Fruit fly (Drosophila melanogaster) whole organism, embryonic: ENCODE results near the gene Tbc1d22.
A peak's percentile ranks its signal among the peaks of the same experiment; 100 is the strongest.

Source experiments
- Aef1 ChIP-seq: fragments of 200-800 bp; sonication (Bioruptor generic); IDR thresholded peaks from 3 replicates; pipeline ENCODE4 v1.3.6; 2022; ENCODE audit warnings: missing biosample characterization, missing genetic modification characterization
- BEAF-32 ChIP-seq: fragments of 200-800 bp; sonication (Bioruptor generic); optimal IDR thresholded peaks from 3 replicates; lab custom pipeline; 2017; ENCODE audit warnings: missing biosample characterization, missing genetic modification characterization, mild to moderate bottlenecking, moderate library complexity, missing genetic modification reagents
- C15 ChIP-seq: fragments of 200-800 bp; sonication (Bioruptor generic); IDR thresholded peaks from 3 replicates; pipeline ENCODE4 v1.3.6; 2022; ENCODE audit warnings: missing biosample characterization, missing genetic modification characterization
- CG10274 ChIP-seq: fragments of 200-800 bp; sonication (Bioruptor generic); optimal IDR thresholded peaks from 3 replicates; lab custom pipeline; 2017; ENCODE audit warnings: missing biosample characterization, mild to moderate bottlenecking, missing genetic modification characterization
- CG10462 ChIP-seq: fragments of 200-800 bp; sonication (Bioruptor generic); optimal IDR thresholded peaks from 2 replicates; lab custom pipeline; 2016; ENCODE audit warnings: missing biosample characterization, missing genetic modification characterization
- CG10543 ChIP-seq: fragments of 200-800 bp; sonication (Bioruptor generic); optimal IDR thresholded peaks from 3 replicates; lab custom pipeline; 2017; ENCODE audit warnings: missing biosample characterization, mild to moderate bottlenecking, missing genetic modification characterization, moderate library complexity
- CG10979 ChIP-seq: fragments of 200-800 bp; sonication (Bioruptor generic); optimal IDR thresholded peaks from 2 replicates; lab custom pipeline; 2018; ENCODE audit warnings: missing biosample characterization, mild to moderate bottlenecking, missing genetic modification characterization, moderate library complexity
- CG13894 ChIP-seq: fragments of 200-800 bp; sonication (Bioruptor generic); optimal IDR thresholded peaks from 3 replicates; lab custom pipeline; 2018; ENCODE audit warnings: missing biosample characterization, mild to moderate bottlenecking, missing genetic modification characterization, moderate library complexity
- CG14860 ChIP-seq: fragments of 200-800 bp; sonication (Bioruptor generic); IDR thresholded peaks from 3 replicates; pipeline ENCODE4 v1.3.6; 2022; ENCODE audit warnings: missing biosample characterization, missing genetic modification characterization; ENCODE audit not compliant: partially characterized antibody
- CG15479 ChIP-seq: fragments of 200-800 bp; sonication (Bioruptor generic); optimal IDR thresholded peaks from 3 replicates; lab custom pipeline; 2019; ENCODE audit warnings: missing biosample characterization, mild to moderate bottlenecking, missing genetic modification characterization, moderate library complexity
- CG1647 ChIP-seq: fragments of 200-800 bp; sonication (Bioruptor generic); optimal IDR thresholded peaks from 3 replicates; lab custom pipeline; 2016; ENCODE audit warnings: missing biosample characterization, missing genetic modification characterization
- CG17829 ChIP-seq: fragments of 200-800 bp; optimal IDR thresholded peaks from 2 replicates; lab custom pipeline; 2019; ENCODE audit warnings: missing biosample characterization, mild to moderate bottlenecking, missing genetic modification characterization, moderate library complexity
- CG18764 ChIP-seq: fragments of 200-800 bp; sonication (Bioruptor generic); optimal IDR thresholded peaks from 3 replicates; lab custom pipeline; 2016; ENCODE audit warnings: missing biosample characterization, missing genetic modification characterization
- CG2120 ChIP-seq: fragments of 200-800 bp; sonication (Bioruptor generic); optimal IDR thresholded peaks from 3 replicates; lab custom pipeline; 2016; ENCODE audit warnings: missing biosample characterization, missing genetic modification characterization
- CG2875 ChIP-seq: fragments of 200-800 bp; sonication (Bioruptor generic); optimal IDR thresholded peaks from 2 replicates; lab custom pipeline; 2017; ENCODE audit warnings: missing biosample characterization, mild to moderate bottlenecking, missing genetic modification characterization, missing genetic modification reagents
- CG30403 ChIP-seq: fragments of 200-800 bp; sonication (Bioruptor generic); optimal IDR thresholded peaks from 3 replicates; lab custom pipeline; 2016; ENCODE audit warnings: missing biosample characterization, missing genetic modification characterization
- CG3847 ChIP-seq: fragments of 200-800 bp; sonication (Bioruptor generic); IDR thresholded peaks from 2 replicates; pipeline ENCODE4 v1.3.6; 2022; ENCODE audit warnings: missing biosample characterization, missing genetic modification characterization
- CG8359 ChIP-seq: fragments of 200-800 bp; sonication (Bioruptor generic); optimal IDR thresholded peaks from 2 replicates; lab custom pipeline; 2017; ENCODE audit warnings: missing biosample characterization, mild to moderate bottlenecking, missing genetic modification characterization, borderline replicate concordance
- CG8924 ChIP-seq: fragments of 200-800 bp; optimal IDR thresholded peaks from 3 replicates; lab custom pipeline; 2019; ENCODE audit warnings: missing biosample characterization, mild to moderate bottlenecking, missing genetic modification characterization, moderate library complexity
- CG9437 ChIP-seq: fragments of 200-800 bp; sonication (Bioruptor generic); optimal IDR thresholded peaks from 2 replicates; lab custom pipeline; 2018; ENCODE audit warnings: missing biosample characterization, mild to moderate bottlenecking, missing genetic modification characterization
- D19B ChIP-seq: fragments of 200-800 bp; sonication (Bioruptor generic); optimal IDR thresholded peaks from 2 replicates; lab custom pipeline; 2017; ENCODE audit warnings: missing biosample characterization, mild to moderate bottlenecking, missing genetic modification characterization
- Dfd ChIP-seq, 2 experiments: fragments of >200 bp; optimal IDR thresholded peaks; 2 replicates each; lab custom pipeline; 2017; ENCODE audit warnings: missing biosample characterization in 2 of 2, missing genetic modification characterization in 2 of 2
- Dip3 ChIP-seq: fragments of 200-800 bp; sonication (Bioruptor generic); optimal IDR thresholded peaks from 3 replicates; lab custom pipeline; 2016; ENCODE audit warnings: missing biosample characterization, missing genetic modification characterization
- Doc3 ChIP-seq: fragments of 200-800 bp; sonication (Bioruptor generic); IDR thresholded peaks from 3 replicates; pipeline ENCODE4 v1.3.6; 2022; ENCODE audit warnings: missing biosample characterization, missing genetic modification characterization; ENCODE audit not compliant: partially characterized antibody
- E2f2 ChIP-seq: fragments of 200-800 bp; sonication (Bioruptor generic); IDR thresholded peaks from 2 replicates; pipeline ENCODE4 v1.3.6; 2022; ENCODE audit warnings: missing biosample characterization, missing genetic modification characterization
- Elba2 ChIP-seq: fragments of 200-800 bp; sonication (Bioruptor generic); optimal IDR thresholded peaks from 3 replicates; lab custom pipeline; 2016; ENCODE audit warnings: missing biosample characterization, missing genetic modification characterization
- Fer1 ChIP-seq: fragments of 200-800 bp; sonication (Bioruptor generic); optimal IDR thresholded peaks from 2 replicates; lab custom pipeline; 2017; ENCODE audit warnings: missing biosample characterization, mild to moderate bottlenecking, missing genetic modification characterization
- MBD-R2 ChIP-seq: fragments of 200-800 bp; sonication (Bioruptor generic); IDR thresholded peaks from 2 replicates; pipeline ENCODE4 v1.3.6; 2022; ENCODE audit warnings: missing biosample characterization, missing genetic modification characterization
- MESR4 ChIP-seq: fragments of 200-800 bp; sonication (Bioruptor generic); optimal IDR thresholded peaks from 2 replicates; lab custom pipeline; 2018; ENCODE audit warnings: missing biosample characterization, mild to moderate bottlenecking, missing genetic modification characterization, moderate library complexity
- Meics ChIP-seq: fragments of 200-800 bp; sonication (Bioruptor generic); optimal IDR thresholded peaks from 2 replicates; lab custom pipeline; 2017; ENCODE audit warnings: missing biosample characterization, mild to moderate bottlenecking, missing genetic modification characterization
- Optix ChIP-seq: fragments of 200-800 bp; sonication (Bioruptor generic); IDR thresholded peaks from 3 replicates; pipeline ENCODE4 v1.3.6; 2022; ENCODE audit warnings: missing biosample characterization, missing genetic modification characterization
- Rfx ChIP-seq: fragments of 200-800 bp; sonication (Bioruptor generic); IDR thresholded peaks from 2 replicates; pipeline ENCODE4 v1.3.6; 2022; ENCODE audit warnings: missing biosample characterization, missing genetic modification characterization
- Side ChIP-seq: fragments of 200-800 bp; sonication (Bioruptor generic); optimal IDR thresholded peaks from 2 replicates; lab custom pipeline; 2016; ENCODE audit warnings: missing biosample characterization, missing genetic modification characterization
- Ssrp ChIP-seq: fragments of 200-800 bp; sonication (Bioruptor generic); optimal IDR thresholded peaks from 2 replicates; lab custom pipeline; 2018; ENCODE audit warnings: missing biosample characterization, mild to moderate bottlenecking, missing genetic modification characterization, moderate library complexity
- Xbp1 ChIP-seq: fragments of 200-800 bp; sonication (Bioruptor generic); optimal IDR thresholded peaks from 3 replicates; lab custom pipeline; 2016; ENCODE audit warnings: missing biosample characterization, mild to moderate bottlenecking, missing genetic modification characterization
- aop ChIP-seq: fragments of 200-800 bp; sonication (Bioruptor generic); IDR thresholded peaks from 2 replicates; pipeline ENCODE4 v1.3.6; 2022; ENCODE audit warnings: missing biosample characterization, missing genetic modification characterization
- chif ChIP-seq, 2 experiments: fragments of 200-800 bp; sonication (Bioruptor generic); optimal IDR thresholded peaks; 3 replicates each; lab custom pipeline; 2016; ENCODE audit warnings: missing biosample characterization in 2 of 2, missing genetic modification characterization in 2 of 2
- crp ChIP-seq, 2 experiments: fragments of 200-800 bp; sonication (Bioruptor generic); optimal IDR thresholded peaks; 2 replicates in 1 of 2; 3 replicates in 1 of 2; lab custom pipeline; 2017; ENCODE audit warnings: missing biosample characterization in 2 of 2, missing genetic modification characterization in 2 of 2, mild to moderate bottlenecking in 1 of 2, moderate library complexity in 1 of 2
- exex ChIP-seq: fragments of 200-800 bp; sonication (Bioruptor generic); optimal IDR thresholded peaks from 4 replicates; lab custom pipeline; 2018; ENCODE audit warnings: missing biosample characterization, mild to moderate bottlenecking, missing genetic modification characterization, moderate library complexity
- kni ChIP-seq: fragments of 200-800 bp; sonication (Bioruptor generic); optimal IDR thresholded peaks from 3 replicates; lab custom pipeline; 2017; ENCODE audit warnings: mild to moderate bottlenecking, missing biosample characterization, missing genetic modification reagents, missing genetic modification characterization
- knrl ChIP-seq: fragments of 200-800 bp; sonication (Bioruptor generic); IDR thresholded peaks from 3 replicates; pipeline ENCODE4 v1.3.6; 2022; ENCODE audit warnings: missing biosample characterization, missing genetic modification characterization; ENCODE audit not compliant: partially characterized antibody
- lola ChIP-seq, 3 experiments: fragments of >200 bp in 2 of 3; fragments of 200-800 bp in 1 of 3; sonication (Bioruptor generic) in 1 of 3; optimal IDR thresholded peaks; 2 replicates each; lab custom pipeline; 2017 to 2019; ENCODE audit warnings: missing biosample characterization in 3 of 3, missing genetic modification characterization in 3 of 3, mild to moderate bottlenecking in 1 of 3, moderate library complexity in 1 of 3
- maf-S ChIP-seq: fragments of 200-800 bp; sonication (Bioruptor generic); optimal IDR thresholded peaks from 2 replicates; lab custom pipeline; 2016; ENCODE audit warnings: missing biosample characterization, missing genetic modification characterization
- phol ChIP-seq: fragments of 200-800 bp; sonication (Bioruptor generic); optimal IDR thresholded peaks from 3 replicates; lab custom pipeline; 2018; ENCODE audit warnings: missing biosample characterization, mild to moderate bottlenecking, missing genetic modification characterization, moderate library complexity
- pita ChIP-seq: fragments of 200-800 bp; sonication (Bioruptor generic); optimal IDR thresholded peaks from 2 replicates; lab custom pipeline; 2017; ENCODE audit warnings: missing biosample characterization, mild to moderate bottlenecking, missing genetic modification characterization
- tx ChIP-seq: fragments of 200-800 bp; sonication (Bioruptor generic); optimal IDR thresholded peaks from 2 replicates; lab custom pipeline; 2016; ENCODE audit warnings: missing biosample characterization, missing genetic modification characterization
- vvl ChIP-seq: fragments of 200-800 bp; sonication (Bioruptor generic); IDR thresholded peaks from 2 replicates; pipeline ENCODE4 v1.3.6; 2022; ENCODE audit warnings: missing biosample characterization, missing genetic modification characterization
- wdn ChIP-seq: fragments of 200-800 bp; sonication (Bioruptor generic); IDR thresholded peaks from 2 replicates; pipeline ENCODE4 v1.3.6; 2022; ENCODE audit warnings: missing biosample characterization, missing genetic modification characterization

Gene Tbc1d22

dm6 chr3R:21133517-21133916 lies 31.5 kb downstream of the Tbc1d22 start, which contains the start of gene Trm7-34:
TSS of gene Trm7-34 (minus strand) at chr3R:21133881.
- no peak for TF ChIP-seq CG2875 (GFP tag; lab: Kevin White, UChicago)
- peak in 1 of 2 experiments; percentile 77 for TF ChIP-seq crp (GFP tag; optimal IDR thresholded peaks at IDR 0.05; lab: Kevin White, UChicago)
- TF ChIP-seq Elba2 (GFP tag; lab: Kevin White, UChicago) = peak; percentile 65
- TF ChIP-seq CG10543 (GFP tag; lab: Kevin White, UChicago) = no peak
- peak; percentile 69; the same call in 1 of the 2 replicates for TF ChIP-seq MBD-R2 (GFP tag; lab: Robert Waterston, UW)
- peak; percentile 62 for TF ChIP-seq MESR4

dm6 chr3R:21133951-21134350 lies 32.0 kb downstream of the Tbc1d22 start, which contains the start of gene Usp8:
TSS of gene Usp8 (plus strand) at chr3R:21134262.
- TF ChIP-seq CG1647 (GFP tag; lab: Kevin White, UChicago) = no peak
- TF ChIP-seq phol (tag; lab: Kevin White, UChicago) = peak; percentile 68
- TF ChIP-seq kni (GFP tag; lab: Kevin White, UChicago) = no peak
- TF ChIP-seq D19B (GFP tag; lab: Kevin White, UChicago) = no peak
- TF ChIP-seq CG8924 (tag; lab: Kevin White, UChicago) = peak; percentile 70
- TF ChIP-seq CG18764 (GFP tag; lab: Kevin White, UChicago) = peak; percentile 39
- no peak for TF ChIP-seq vvl (GFP tag; lab: Robert Waterston, UW)
- no peak for TF ChIP-seq Meics (GFP tag; lab: Kevin White, UChicago)
- TF ChIP-seq CG17829 (tag; lab: Kevin White, UChicago) = peak; percentile 23
- no peak for TF ChIP-seq Aef1 (GFP tag; lab: Robert Waterston, UW)
- TF ChIP-seq CG3847 (GFP tag; lab: Robert Waterston, UW) = 0 out of 2 replicates have a peak, but pooled peaks have one; percentile 25
- no peak for TF ChIP-seq Optix (GFP tag; lab: Robert Waterston, UW)
- TF ChIP-seq tx (GFP tag; lab: Kevin White, UChicago) = no peak
- peak; percentile 44 for TF ChIP-seq Ssrp (tag; lab: Kevin White, UChicago)
- TF ChIP-seq CG2120 (GFP tag; lab: Kevin White, UChicago) = peak; percentile 33
- TF ChIP-seq exex (tag; lab: Kevin White, UChicago) = no peak
- TF ChIP-seq Dfd (GFP tag; optimal IDR thresholded peaks at IDR 0.05; lab: Kevin White, UChicago) = no peak
- TF ChIP-seq CG10462 (GFP tag; lab: Kevin White, UChicago) = no peak
- peak; percentile 14; the same call in 1 of the 2 replicates for TF ChIP-seq E2f2
- no peak for TF ChIP-seq aop
- peak; percentile 13 for TF ChIP-seq BEAF-32 (GFP tag; lab: Kevin White, UChicago)
- no peak for TF ChIP-seq CG13894 (tag; lab: Kevin White, UChicago)
- TF ChIP-seq pita (GFP tag; lab: Kevin White, UChicago) = no peak
- no peak for TF ChIP-seq CG14860 (GFP tag; lab: Robert Waterston, UW)
- TF ChIP-seq knrl (GFP tag; lab: Robert Waterston, UW) = no peak
- no peak for TF ChIP-seq CG8359 (GFP tag; lab: Kevin White, UChicago)
- TF ChIP-seq CG10274 (GFP tag; lab: Kevin White, UChicago) = no peak
- TF ChIP-seq maf-S (GFP tag; lab: Kevin White, UChicago) = no peak
- TF ChIP-seq Side (GFP tag; lab: Kevin White, UChicago) = no peak
- TF ChIP-seq CG10979 (tag; lab: Kevin White, UChicago) = peak; percentile 39
- TF ChIP-seq CG9437 (GFP tag; lab: Kevin White, UChicago) = no peak
- TF ChIP-seq Xbp1 (GFP tag; lab: Kevin White, UChicago) = peak; percentile 34
- TF ChIP-seq CG30403 (GFP tag; lab: Kevin White, UChicago) = peak; percentile 65
- TF ChIP-seq wdn (GFP tag; lab: Robert Waterston, UW) = no peak
- TF ChIP-seq Rfx (GFP tag; lab: Robert Waterston, UW) = peak; percentile 33; the same call in 1 of the 2 replicates
- peak in 1 of 3 experiments; percentile 63 for TF ChIP-seq lola (GFP tag; optimal IDR thresholded peaks at IDR 0.05; lab: Kevin White, UChicago)
- no peak for TF ChIP-seq chif (GFP tag; optimal IDR thresholded peaks at IDR 0.05; lab: Kevin White, UChicago)
- TF ChIP-seq Doc3 = no peak
- TF ChIP-seq Dip3 = no peak
- no peak for TF ChIP-seq Fer1
- TF ChIP-seq CG15479 (GFP tag; lab: Kevin White, UChicago) = peak; percentile 71
- TF ChIP-seq C15 (GFP tag; lab: Robert Waterston, UW) = no peak
